Fruit fly (Drosophila melanogaster) S2 (cell line): Measurements from ENCODE around the gene bou.

Experiments
- CG8478 ChIP-seq: fragments of >200 bp; optimal IDR thresholded peaks from 2 replicates; lab custom pipeline; 2018
- CTCF ChIP-seq, 2 experiments: fragments of >200 bp; optimal IDR thresholded peaks; 2 replicates each; lab custom pipeline; 2018

dm6 chrX:7034892-7035291 is 48.6 kb downstream of the bou start:
- TF ChIP-seq CG8478 (lab: Kevin White, UChicago) (no peak), CTCF (optimal IDR thresholded peaks at IDR 0.05; lab: Kevin White, UChicago) (no peak)
